Worm (Caenorhabditis elegans): Measurements from ENCODE around the gene mfsd-8.
"Not testable (repeated sequence)": the region's sequence is repeated elsewhere in the genome, so short reads cannot be mapped to it uniquely, and the experiment has no call there.

mfsd-8 gene

DNA sequence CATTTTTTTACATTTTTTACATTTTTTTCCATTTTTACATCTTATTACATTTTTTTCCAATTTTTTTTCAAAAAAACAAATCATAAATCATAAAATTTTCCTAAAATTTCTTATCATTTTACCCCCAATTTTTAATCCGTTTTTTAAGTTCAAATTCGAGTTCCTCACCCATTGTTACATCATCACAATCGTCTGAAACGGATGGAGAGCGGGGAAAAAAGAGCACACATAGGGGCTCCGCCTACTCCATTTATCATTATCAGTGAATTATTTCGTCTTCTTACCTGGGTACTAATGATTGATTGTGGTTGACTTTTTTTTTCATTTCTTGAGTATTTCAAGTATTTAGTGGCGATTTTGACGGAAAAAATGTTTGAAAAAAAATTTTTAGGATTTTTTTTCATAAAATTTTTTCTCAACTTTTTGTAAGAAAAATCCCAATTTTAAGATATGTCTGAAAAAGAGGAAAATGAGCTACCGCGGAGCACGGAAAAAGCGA lies at the start of gene mfsd-8:
Gene mfsd-8, plus strand, starts transcription at position 449 of the 499 bp plus-strand sequence.
- TF ChIP-seq unc-62 (GFP tag; optimal IDR thresholded peaks at IDR 0.05), result no peak

DNA sequence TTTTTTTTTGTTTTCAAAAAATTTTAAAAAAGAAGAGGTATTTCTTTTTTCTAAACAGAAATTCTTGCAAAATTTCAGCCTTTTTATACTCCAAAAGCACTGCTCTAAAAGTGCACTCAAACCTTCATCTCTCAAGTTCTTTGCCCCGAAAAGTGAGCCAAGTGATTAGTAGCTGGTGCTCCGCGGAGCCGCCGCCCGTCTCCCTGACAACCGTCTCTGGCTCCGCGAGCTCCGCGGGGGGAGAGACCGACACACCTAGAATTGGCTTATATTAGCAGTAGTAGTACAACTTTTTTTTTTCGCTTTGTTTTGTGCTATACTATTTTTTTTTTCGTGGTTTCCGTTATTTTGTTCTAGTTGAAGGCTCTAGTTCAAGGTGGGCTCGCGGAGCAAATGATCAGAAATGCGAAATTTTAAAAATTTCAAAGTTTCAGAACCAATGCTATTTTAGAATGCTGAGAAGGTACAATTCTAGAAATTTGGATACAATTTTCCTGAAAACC lies 49.4 kb upstream of the mfsd-8 start, which contains the start of gene Y53G8AL.1:
Gene Y53G8AL.1, plus strand, starts transcription at position 453 of the 503 bp plus-strand sequence.
- TF ChIP-seq unc-62 (GFP tag; optimal IDR thresholded peaks at IDR 0.05), result no peak

DNA sequence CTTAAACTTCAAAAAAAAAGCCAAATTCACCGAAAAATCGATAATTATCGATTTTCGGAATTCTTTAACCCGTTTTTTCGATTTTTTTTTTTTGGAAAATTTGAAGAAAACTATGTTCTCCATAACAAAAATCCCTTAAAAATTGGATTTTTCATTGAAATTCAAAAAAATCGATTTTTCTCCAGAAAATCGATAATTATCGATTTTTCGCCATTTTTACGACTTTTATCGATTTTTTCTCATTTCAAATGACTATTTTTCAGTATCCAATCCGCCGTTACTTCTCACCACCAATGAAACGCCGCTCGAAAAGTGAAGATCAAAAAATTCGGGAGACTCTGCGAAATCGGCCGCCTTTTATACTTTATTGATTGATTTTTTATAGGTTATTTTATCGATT lies 41.2 kb upstream of the mfsd-8 start:
- TF ChIP-seq unc-62 (GFP tag; optimal IDR thresholded peaks at IDR 0.05), result no peak

DNA sequence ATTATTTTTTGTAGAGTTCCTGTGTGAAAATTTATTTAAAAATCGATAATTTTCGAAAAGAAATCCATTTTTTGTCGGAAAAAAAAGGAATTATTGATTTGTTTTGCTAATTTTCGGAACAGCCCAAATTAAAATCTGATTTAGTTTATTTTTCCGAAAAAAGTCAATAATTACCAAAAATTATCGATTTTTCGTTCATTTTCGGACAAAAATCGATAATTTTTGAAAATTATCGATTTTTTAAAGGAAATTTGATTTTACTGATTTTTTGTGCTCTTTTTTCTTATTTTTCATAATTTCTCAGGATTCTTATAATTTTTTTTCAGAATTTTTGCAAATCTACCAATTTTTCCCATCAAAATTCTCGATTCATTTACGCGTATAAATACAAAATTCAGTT lies 40.7 kb upstream of the mfsd-8 start:
- TF ChIP-seq unc-62 (GFP tag; optimal IDR thresholded peaks at IDR 0.05), result no peak

DNA sequence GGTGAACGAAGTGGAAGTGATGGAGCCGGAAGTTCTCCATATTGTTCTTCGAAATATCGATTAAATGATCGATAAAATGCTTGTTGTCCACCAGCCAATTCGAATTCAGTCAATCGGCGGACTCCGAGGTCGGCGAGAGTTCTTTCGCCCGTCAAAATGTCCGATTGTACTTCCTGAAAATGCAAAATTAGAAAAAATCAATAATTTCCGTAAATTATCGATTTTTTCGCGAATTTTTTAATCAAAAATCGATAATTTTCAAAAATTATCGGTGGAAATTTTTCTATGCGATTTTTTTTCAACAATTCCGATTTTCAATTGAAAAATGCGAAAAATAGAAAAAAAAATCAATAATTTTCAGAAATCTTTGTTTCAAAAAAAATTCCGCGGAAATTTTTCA lies 40.2 kb upstream of the mfsd-8 start:
- no peak for TF ChIP-seq unc-62 (GFP tag; optimal IDR thresholded peaks at IDR 0.05)

DNA sequence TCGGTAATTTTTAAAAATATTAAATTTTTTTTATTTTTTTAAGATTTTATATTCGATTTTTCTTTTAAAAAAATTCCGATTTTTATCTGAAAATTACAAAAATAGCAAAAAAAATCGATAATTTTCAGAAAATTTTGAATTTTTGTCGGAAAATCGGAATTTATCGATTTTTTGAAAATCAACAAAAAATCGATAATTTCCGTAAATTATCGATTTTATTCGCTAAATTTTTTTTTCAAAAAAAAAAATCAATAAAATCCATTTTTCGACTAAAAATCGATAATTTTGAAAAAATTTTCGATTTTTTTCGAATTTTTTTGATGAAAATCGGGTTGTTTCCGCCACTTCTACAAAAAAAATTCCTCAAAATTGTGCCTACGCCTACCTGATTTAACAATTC lies 39.7 kb upstream of the mfsd-8 start:
- no peak for TF ChIP-seq unc-62 (GFP tag; optimal IDR thresholded peaks at IDR 0.05)

DNA sequence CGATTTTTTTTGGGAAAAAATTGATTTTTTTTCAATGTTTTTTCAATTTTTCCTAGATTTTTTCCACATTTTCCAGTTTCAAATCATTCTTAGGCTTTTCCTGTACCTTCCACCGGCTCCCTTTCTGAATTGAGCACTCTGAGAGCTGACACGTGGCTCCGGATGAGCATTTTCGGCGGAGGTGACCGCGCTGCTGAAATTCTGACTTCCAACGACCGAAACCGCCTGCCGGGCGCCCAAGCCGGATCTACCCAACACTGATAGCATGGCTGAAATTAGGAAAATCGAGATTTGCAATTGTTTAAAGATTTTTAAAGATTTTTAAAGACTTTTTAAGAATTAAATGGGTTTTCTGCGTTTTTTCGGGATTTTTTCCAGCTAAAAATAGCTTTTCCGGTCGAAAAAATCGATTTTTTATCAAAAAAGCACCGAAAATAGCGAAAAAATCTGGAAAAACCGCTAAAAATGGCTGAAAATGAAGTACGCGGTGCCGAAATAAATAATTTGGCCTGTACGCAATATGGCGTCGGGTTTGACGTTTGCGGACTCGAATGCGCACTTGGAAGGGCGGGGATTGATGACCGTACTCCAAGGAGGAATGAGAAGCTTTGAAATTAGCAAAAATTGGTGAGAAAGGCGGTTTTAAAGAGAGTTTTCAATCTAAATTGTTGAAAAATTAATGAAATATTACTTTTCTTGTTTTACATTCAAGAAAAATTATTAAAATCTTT lies 33.6 kb upstream of the mfsd-8 start, which contains the start of gene nduf-9:
Gene nduf-9, minus strand, starts transcription at position 269 of the 731 bp plus-strand sequence.
- TF ChIP-seq unc-62 (GFP tag; optimal IDR thresholded peaks at IDR 0.05), result no peak

DNA sequence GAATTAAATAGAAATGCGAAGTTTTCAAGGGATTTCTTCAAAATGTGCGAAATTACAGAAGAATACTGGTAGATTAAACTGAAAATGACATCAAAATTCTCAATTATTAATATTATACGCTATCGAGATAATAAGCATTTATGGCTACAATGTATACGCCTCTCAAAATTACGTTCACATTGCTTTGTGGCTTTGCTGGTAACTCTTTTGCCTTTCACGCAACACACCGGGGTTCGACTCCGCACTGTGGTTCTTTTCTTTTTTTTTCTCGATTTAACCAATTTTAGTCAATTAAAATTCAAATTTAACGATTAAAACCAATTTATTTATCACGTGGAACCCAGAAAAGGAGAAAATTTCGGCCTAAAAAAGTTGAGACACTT lies 33.1 kb upstream of the mfsd-8 start:
- TF ChIP-seq unc-62 (GFP tag; optimal IDR thresholded peaks at IDR 0.05), result no peak

DNA sequence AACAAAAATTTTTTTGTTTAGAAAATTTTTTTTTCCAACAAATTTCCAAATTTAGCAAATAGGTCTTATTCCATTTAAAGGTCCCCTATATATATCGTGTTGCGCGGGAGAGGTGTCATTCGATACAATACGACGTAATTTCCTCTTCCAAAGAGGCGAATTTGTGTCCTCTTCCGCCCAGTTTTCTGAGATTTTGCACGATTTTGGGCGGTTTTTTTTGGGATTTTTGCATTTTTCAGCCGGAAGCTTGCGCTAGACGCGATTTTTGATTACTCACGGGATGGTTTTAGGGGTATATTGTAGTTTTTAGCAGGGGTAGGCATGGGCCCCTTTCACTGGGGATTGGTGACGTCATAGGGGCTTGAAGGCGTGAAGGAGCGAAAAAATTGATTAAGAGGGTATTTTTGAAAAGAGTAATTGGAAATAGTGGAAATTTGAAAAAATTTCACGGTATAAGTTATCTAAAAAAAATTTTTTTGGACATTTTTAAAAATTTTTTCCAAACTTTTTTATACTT lies 31.5 kb upstream of the mfsd-8 start, which contains the start of gene Y53G8AL.4:
Gene Y53G8AL.4, minus strand, starts transcription at position 51 of the 517 bp plus-strand sequence.
- no peak for TF ChIP-seq unc-62 (GFP tag; optimal IDR thresholded peaks at IDR 0.05)

DNA sequence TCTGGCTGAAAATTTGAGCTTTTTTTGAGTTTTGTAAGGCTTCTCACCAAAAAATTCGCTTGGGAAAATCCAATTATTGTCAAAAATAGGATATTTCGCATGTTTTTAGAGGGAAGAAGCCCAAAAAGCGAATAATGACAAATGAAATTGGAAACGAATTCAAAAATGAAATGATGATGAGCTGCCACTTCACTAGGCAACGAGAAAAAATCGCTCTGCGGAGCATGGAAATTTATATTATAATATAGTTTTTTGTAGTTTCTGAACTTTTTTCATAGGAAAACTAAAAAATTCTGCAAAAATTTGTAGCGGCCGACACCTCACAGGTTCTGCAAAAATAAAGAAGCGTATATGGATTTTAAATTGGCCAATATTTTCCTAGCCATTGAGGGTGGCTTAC lies 29.1 kb upstream of the mfsd-8 start, which contains the start of gene Y53G8AL.3:
Gene Y53G8AL.3, minus strand, starts transcription at position 101 of the 400 bp plus-strand sequence.
- no peak for TF ChIP-seq unc-62 (GFP tag; optimal IDR thresholded peaks at IDR 0.05)

DNA sequence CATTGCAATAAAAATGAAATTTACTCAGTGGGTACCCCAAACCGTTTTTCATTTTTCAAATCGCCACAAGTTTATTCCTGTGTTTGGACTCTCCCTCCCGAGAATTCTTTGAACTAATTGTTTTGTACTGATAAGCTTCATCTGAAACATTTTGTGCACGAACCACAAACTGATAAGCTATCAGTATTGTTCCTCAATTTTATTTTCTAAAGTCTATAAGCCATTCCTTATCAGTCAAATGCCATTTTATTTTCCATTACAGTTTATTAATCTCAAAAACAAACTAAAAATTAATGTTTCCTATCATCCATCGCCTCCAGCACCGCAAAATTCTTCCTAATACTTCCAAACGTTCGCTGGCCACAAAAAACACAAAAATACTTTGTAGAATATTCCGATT lies 28.4 kb upstream of the mfsd-8 start:
- no peak for TF ChIP-seq unc-62 (GFP tag; optimal IDR thresholded peaks at IDR 0.05)

DNA sequence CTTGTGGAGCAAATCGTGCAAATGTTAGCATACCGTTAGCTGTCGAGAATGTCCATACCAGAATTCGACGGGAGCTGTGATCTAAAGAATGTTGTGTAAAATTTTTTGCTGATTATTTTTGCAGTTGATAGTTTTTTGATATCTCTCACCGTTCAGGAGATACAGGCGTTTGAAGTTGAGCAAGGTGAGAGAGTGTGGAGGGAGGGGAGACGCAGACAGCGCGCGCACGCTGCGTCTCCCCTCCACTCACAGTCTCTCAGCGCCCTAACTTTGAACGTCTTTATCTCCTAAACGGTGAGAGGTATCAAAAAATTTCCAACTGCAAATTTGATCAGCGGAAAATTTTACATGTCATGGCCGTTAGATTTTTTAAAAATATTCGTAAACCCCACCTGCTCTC lies 27.1 kb upstream of the mfsd-8 start:
- TF ChIP-seq unc-62 (GFP tag; optimal IDR thresholded peaks at IDR 0.05), result no peak

DNA sequence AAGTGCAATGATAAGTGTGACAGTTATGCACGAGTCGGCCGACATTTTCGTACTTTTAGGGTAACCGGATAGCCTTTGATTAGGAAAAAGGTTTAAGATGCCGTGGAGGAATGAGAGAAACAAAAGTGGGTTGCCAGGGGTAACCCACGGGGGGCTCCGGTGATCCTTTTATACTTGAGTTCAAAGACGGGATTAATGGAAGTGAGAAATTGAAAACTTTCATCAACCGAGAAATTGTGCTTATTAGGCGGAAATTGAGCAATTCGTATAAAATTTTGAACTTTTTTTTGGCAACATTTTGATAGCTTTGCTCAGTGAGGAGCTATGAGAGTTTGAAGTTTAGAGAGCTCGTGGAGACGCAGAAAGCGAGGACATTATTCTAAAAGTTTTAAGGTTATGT lies 26.5 kb upstream of the mfsd-8 start, which contains the start of gene Y53G8AM.4:
Gene Y53G8AM.4, minus strand, starts transcription at position 101 of the 400 bp plus-strand sequence.
- no peak for TF ChIP-seq unc-62 (GFP tag; optimal IDR thresholded peaks at IDR 0.05)

DNA sequence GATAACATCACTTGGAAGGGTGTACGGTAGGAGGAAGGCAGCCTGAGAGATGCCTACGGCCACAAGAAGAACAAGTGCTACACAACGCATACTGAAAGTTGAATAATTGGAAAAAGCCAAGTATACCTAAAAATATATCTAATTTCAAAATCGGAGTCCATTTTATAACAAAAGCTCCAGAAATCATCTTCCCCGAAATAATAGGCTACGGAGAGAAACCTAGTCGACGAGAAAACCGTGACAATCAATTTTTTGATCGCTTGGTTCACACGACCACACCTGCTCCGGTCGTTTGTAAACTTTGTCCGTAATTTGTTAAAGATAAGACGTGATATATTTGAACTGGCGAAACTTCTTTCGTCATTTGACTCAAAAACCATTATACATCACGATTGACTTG lies 23.8 kb upstream of the mfsd-8 start, which contains the start of gene nspg-7.2:
Gene nspg-7.2, minus strand, starts transcription at position 101 of the 400 bp plus-strand sequence.
- TF ChIP-seq unc-62 (GFP tag; optimal IDR thresholded peaks at IDR 0.05), result no peak

DNA sequence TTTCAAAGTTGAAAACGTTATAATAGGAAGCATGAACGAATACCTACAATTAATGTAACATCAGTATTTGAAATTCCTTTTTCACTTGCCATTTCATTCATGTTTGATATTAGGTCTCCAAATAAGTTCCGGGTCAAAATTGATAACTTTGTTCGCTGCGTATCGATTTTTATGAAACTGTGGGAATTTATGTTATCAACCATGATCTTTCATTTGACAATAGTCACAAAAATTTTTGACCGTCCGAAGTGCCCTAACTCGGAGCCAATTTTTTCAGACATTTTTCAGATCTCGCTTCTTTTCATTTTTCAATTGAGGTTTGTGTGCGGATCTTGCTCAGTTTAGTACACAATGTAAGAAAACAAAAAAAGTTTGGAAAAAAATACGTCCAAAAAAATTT lies 22.4 kb upstream of the mfsd-8 start, which contains the start of gene Y53G8AM.6:
Gene Y53G8AM.6, minus strand, starts transcription at position 101 of the 400 bp plus-strand sequence.
- not testable (repeated sequence) for TF ChIP-seq unc-62 (GFP tag; optimal IDR thresholded peaks at IDR 0.05)

DNA sequence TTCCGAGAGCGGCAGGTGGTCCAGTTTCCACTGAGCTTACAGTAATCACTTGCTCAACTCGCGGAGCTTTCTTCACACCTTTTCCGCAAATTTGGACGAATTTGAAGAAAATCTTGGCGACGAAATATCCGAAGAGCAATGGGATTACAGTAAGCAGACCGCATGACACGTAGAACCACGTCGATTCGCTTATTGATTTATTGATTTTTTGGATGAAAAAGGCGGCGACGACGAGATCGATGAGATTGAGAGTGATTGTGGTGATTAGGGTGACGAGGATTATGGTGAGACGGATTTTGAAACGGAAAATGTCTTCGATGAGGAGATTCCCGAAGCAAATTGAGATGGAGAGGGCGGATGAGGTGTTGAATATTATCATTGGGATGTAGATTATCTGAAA lies 18.4 kb upstream of the mfsd-8 start:
- no peak for TF ChIP-seq unc-62 (GFP tag; optimal IDR thresholded peaks at IDR 0.05)

DNA sequence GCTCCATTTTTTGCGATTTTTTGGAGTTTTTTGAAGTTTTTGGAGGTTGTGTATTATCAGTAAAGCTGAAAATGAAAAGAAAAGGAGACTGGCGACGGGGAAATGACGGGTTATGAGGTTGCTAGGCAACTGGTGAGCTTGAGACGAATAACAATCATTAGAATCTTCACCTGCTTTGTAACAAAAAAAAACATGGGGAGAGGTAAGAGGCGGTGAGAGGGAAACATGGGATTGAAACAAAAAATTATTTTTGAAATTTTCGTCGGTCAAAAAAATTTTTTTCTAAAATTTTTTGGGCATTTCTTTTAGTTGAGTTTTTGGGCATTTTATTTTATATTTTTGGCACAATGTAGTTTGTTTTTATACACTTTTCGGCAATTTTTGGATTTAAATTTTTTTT lies 15.5 kb upstream of the mfsd-8 start, which contains the start of gene Y53G8AM.7:
Gene Y53G8AM.7, minus strand, starts transcription at position 101 of the 400 bp plus-strand sequence.
- TF ChIP-seq unc-62 (GFP tag; optimal IDR thresholded peaks at IDR 0.05), result no peak
